Worm (Caenorhabditis elegans) whole organism, mixed stage, embryonic: ENCODE data around the gene K02E10.6.

Source experiments
- bed-3 ChIP-seq: fragments of 200-800 bp; sonication (Bioruptor generic); optimal IDR thresholded peaks from 3 replicates; lab custom pipeline; 2018; ENCODE audit warnings: mild to moderate bottlenecking, missing genetic modification characterization, moderate library complexity, missing compliant biosample characterization
- blmp-1 ChIP-seq: fragments of 150-350 bp; optimal IDR thresholded peaks from 2 replicates; lab custom pipeline; 2014; ENCODE audit warnings: missing biosample characterization, missing genetic modification characterization
- ceh-39 ChIP-seq: fragments of 150-350 bp; optimal IDR thresholded peaks from 2 replicates; lab custom pipeline; 2014; ENCODE audit warnings: missing biosample characterization, missing genetic modification characterization
- ceh-43 ChIP-seq: fragments of 200-800 bp; sonication (Bioruptor generic); optimal IDR thresholded peaks from 2 replicates; lab custom pipeline; 2018; ENCODE audit warnings: mild to moderate bottlenecking, missing genetic modification characterization, moderate library complexity, missing compliant biosample characterization
- ces-1 ChIP-seq: fragments of 150-350 bp; optimal IDR thresholded peaks from 2 replicates; lab custom pipeline; 2014; ENCODE audit warnings: missing biosample characterization, missing genetic modification reagents, missing genetic modification characterization
- cnd-1 ChIP-seq: fragments of 200-800 bp; sonication (Bioruptor generic); optimal IDR thresholded peaks from 2 replicates; lab custom pipeline; 2018; ENCODE audit warnings: mild to moderate bottlenecking, missing genetic modification characterization, missing compliant biosample characterization
- drap-1 ChIP-seq: fragments of 200-800 bp; sonication (Bioruptor generic); optimal IDR thresholded peaks from 3 replicates; lab custom pipeline; 2018; ENCODE audit warnings: mild to moderate bottlenecking, missing genetic modification characterization, missing compliant biosample characterization
- elt-1 ChIP-seq: sonication (generic microtip); optimal IDR thresholded peaks from 2 replicates; lab custom pipeline; 2017; ENCODE audit warnings: missing genetic modification characterization, mild to moderate bottlenecking, missing compliant biosample characterization, antibody characterized with exemption, moderate library complexity, borderline replicate concordance; ENCODE audit not compliant: insufficient read depth
- elt-3 ChIP-seq: fragments of 150-350 bp; optimal IDR thresholded peaks from 2 replicates; lab custom pipeline; 2014; ENCODE audit warnings: missing biosample characterization, missing genetic modification characterization
- ham-2 ChIP-seq: fragments of 200-800 bp; sonication (Bioruptor generic); optimal IDR thresholded peaks from 2 replicates; lab custom pipeline; 2018; ENCODE audit warnings: mild to moderate bottlenecking, missing genetic modification characterization, missing compliant biosample characterization
- hlh-1 ChIP-seq: fragments of 150-350 bp; optimal IDR thresholded peaks from 2 replicates; lab custom pipeline; 2014; ENCODE audit warnings: missing biosample characterization, missing genetic modification reagents, missing genetic modification characterization
- lin-13 ChIP-seq: fragments of 150-350 bp; optimal IDR thresholded peaks from 2 replicates; lab custom pipeline; 2014; ENCODE audit warnings: missing biosample characterization, missing genetic modification characterization
- lin-32 ChIP-seq: fragments of 200-800 bp; sonication (Bioruptor generic); optimal IDR thresholded peaks from 2 replicates; lab custom pipeline; 2018; ENCODE audit warnings: mild to moderate bottlenecking, missing genetic modification characterization, missing compliant biosample characterization
- lsy-2 ChIP-seq: fragments of 150-350 bp; optimal IDR thresholded peaks from 2 replicates; lab custom pipeline; 2014; ENCODE audit warnings: missing biosample characterization, missing genetic modification characterization
- mab-5 ChIP-seq: fragments of 150-350 bp; optimal IDR thresholded peaks from 2 replicates; lab custom pipeline; 2014; ENCODE audit warnings: missing biosample characterization, missing genetic modification characterization
- mep-1 ChIP-seq: fragments of 150-350 bp; optimal IDR thresholded peaks from 2 replicates; lab custom pipeline; 2017; ENCODE audit warnings: missing biosample characterization, missing genetic modification reagents, missing genetic modification characterization, inconsistent platforms
- mls-2 ChIP-seq: sonication (generic microtip); optimal IDR thresholded peaks from 2 replicates; lab custom pipeline; 2016; ENCODE audit warnings: mild to moderate bottlenecking, missing genetic modification characterization, moderate library complexity, missing compliant biosample characterization
- nhr-12 ChIP-seq: fragments of 150-350 bp; optimal IDR thresholded peaks from 2 replicates; lab custom pipeline; 2014; ENCODE audit warnings: missing biosample characterization, missing genetic modification characterization
- nhr-2 ChIP-seq: fragments of 150-350 bp; optimal IDR thresholded peaks from 2 replicates; lab custom pipeline; 2014; ENCODE audit warnings: missing biosample characterization, missing genetic modification characterization
- nhr-28 ChIP-seq: fragments of 150-350 bp; optimal IDR thresholded peaks from 2 replicates; lab custom pipeline; 2014; ENCODE audit warnings: missing biosample characterization, missing genetic modification characterization
- nhr-76 ChIP-seq: sonication (generic microtip); optimal IDR thresholded peaks from 2 replicates; lab custom pipeline; 2017; ENCODE audit warnings: missing biosample characterization, missing genetic modification characterization
- pha-4 ChIP-seq: fragments of 150-350 bp; optimal IDR thresholded peaks from 2 replicates; lab custom pipeline; 2018; ENCODE audit warnings: missing biosample characterization, missing genetic modification reagents, missing genetic modification characterization
- snpc-4 ChIP-seq: fragments of 150-350 bp; optimal IDR thresholded peaks from 2 replicates; lab custom pipeline; 2014; ENCODE audit warnings: missing biosample characterization, missing genetic modification characterization
- sptf-1 ChIP-seq: sonication (generic microtip); optimal IDR thresholded peaks from 2 replicates; lab custom pipeline; 2017; ENCODE audit warnings: mild to moderate bottlenecking, missing genetic modification characterization, moderate library complexity, missing compliant biosample characterization
- tbx-8 ChIP-seq: fragments of 200-800 bp; sonication (Bioruptor generic); optimal IDR thresholded peaks from 2 replicates; lab custom pipeline; 2018; ENCODE audit warnings: mild to moderate bottlenecking, missing genetic modification characterization, moderate library complexity, missing compliant biosample characterization
- unc-120 ChIP-seq: sonication (generic microtip); optimal IDR thresholded peaks from 2 replicates; lab custom pipeline; 2017; ENCODE audit warnings: missing genetic modification characterization, missing compliant biosample characterization; ENCODE audit not compliant: poor library complexity, severe bottlenecking
- unc-62 ChIP-seq: fragments of 150-350 bp; optimal IDR thresholded peaks from 2 replicates; lab custom pipeline; 2014; ENCODE audit warnings: missing biosample characterization, missing genetic modification reagents, missing genetic modification characterization
- zip-8 ChIP-seq: fragments of 150-350 bp; optimal IDR thresholded peaks from 2 replicates; lab custom pipeline; 2014; ENCODE audit warnings: missing biosample characterization, missing genetic modification characterization
- ztf-11 ChIP-seq: fragments of 150-350 bp; optimal IDR thresholded peaks from 2 replicates; lab custom pipeline; 2014; ENCODE audit warnings: missing biosample characterization, missing genetic modification characterization

Gene K02E10.6

DNA sequence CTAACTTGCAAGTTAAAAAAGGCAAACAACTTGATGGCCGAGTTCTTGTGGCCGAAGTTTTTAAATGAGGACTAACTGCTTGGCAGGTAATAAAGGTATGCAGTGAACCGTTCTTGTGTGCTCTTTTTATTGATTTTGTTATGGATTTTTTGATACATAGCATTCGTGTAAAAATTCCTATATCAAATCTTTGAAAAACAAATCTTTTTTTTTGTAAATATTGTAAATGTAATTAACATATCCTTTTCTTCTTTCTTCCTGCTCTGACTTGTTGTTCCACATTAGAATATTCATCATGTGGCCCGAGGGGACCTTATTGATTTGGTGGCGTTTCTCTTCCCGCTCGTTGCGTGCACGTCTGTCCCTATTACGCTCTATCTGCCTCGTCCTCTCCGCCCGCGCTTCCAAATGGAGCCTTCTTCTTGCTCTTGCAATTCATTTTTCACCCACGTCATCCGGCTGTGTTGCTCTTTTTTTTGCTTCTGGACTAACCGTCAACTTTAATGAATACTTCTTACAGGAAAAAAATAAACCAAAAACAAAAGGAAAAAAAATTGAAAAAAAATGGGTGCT lies 6.0 kb upstream of the K02E10.6 start, which contains the start of gene hid-1:
Gene hid-1 (plus strand): TSS at position 523 of the 573 bp plus-strand sequence.
- TF ChIP-seq ces-1 (GFP tag; lab: Kevin White, UChicago) (peak; percentile 74), nhr-12 (tag; lab: Kevin White, UChicago) (no peak)

DNA sequence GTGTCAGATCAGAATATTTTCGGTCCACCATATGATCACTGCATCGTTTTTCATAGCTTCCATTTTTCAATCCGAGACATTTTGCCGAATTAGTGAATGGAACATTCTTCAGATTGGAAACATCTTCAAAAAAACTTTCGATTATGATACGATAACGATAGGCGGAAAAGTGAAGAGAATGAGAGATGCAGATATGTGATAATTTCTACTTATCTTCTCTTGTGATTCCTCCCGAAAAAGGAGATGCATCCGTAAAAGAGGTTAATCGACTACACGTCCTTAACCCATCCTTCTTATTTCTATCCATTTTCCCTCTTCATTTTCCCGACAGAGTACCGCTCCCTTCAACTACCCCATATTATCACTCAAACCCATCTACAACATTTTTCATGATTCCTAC lies 508 bp upstream of the K02E10.6 start, which contains the start of gene K02E10.4:
Gene K02E10.4 (plus strand): TSS at position 186 of the 400 bp plus-strand sequence.
- TF ChIP-seq elt-1 (tag; lab: Kevin White, UChicago) (peak; percentile 53), mep-1 (tag; lab: Kevin White, UChicago) (no peak)

- TF ChIP-seq lin-13 = no peak
- no peak for TF ChIP-seq nhr-28 (tag; lab: Kevin White, UChicago)
- no peak for TF ChIP-seq mep-1 (tag; lab: Kevin White, UChicago)
- TF ChIP-seq mab-5 (tag; lab: Kevin White, UChicago) = no peak
- TF ChIP-seq ztf-11 (tag; lab: Kevin White, UChicago) = no peak
- no peak for TF ChIP-seq ceh-39 (tag; lab: Kevin White, UChicago)
- TF ChIP-seq bed-3 (GFP tag; lab: Kevin White, UChicago) = no peak
These were observed 3.7 kb downstream of the K02E10.6 start, which contains the start of gene K02E10.5 for ce11 chrX:2478823-2479222. Gene K02E10.5, minus strand, starts transcription at chrX:2478923.

DNA sequence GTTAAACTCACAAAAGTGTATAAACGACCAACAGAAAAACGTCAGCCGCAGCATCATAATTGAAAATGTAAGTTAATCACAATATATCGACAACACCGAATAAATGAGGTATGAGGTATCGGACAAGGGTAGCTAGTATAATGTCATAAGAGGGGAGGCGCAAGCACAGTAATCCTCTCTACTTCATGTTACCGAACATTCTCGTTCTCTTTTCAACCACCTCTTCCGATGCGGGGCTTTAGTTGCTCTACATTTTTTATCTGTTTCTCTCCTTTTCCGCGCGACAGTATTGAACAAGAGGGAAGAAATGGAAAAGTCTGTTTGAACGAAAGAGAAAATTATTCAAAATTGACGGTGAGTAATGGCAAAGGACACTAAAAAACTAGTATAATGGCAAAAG lies 6.7 kb downstream of the K02E10.6 start, which contains the start of gene R04B3.3:
Gene R04B3.3 (minus strand): TSS at position 101 of the 400 bp plus-strand sequence.
- TF ChIP-seq zip-8 (tag; lab: Kevin White, UChicago) = no peak
- no peak for TF ChIP-seq mep-1 (tag; lab: Kevin White, UChicago)
- TF ChIP-seq sptf-1 = no peak
- no peak for TF ChIP-seq nhr-12 (tag; lab: Kevin White, UChicago)
- no peak for TF ChIP-seq nhr-76 (tag; lab: Kevin White, UChicago)
- no peak for TF ChIP-seq snpc-4
- no peak for TF ChIP-seq elt-3 (tag; lab: Kevin White, UChicago)
- TF ChIP-seq hlh-1 = no peak
- no peak for TF ChIP-seq nhr-2 (tag; lab: Kevin White, UChicago)
- TF ChIP-seq drap-1 (GFP tag; lab: Kevin White, UChicago) = no peak

ce11 chrX:2473618-2474017 lies 9.0 kb downstream of the K02E10.6 start, which contains the start of gene R04B3.2:
Gene R04B3.2, minus strand, starts transcription at chrX:2473718.
- TF ChIP-seq blmp-1 (tag; lab: Kevin White, UChicago) (no peak), pha-4 (tag; lab: Kevin White, UChicago) (no peak), lin-32 (GFP tag; lab: Kevin White, UChicago) (peak; percentile 51)
- TF ChIP-seq, all 35 proteins: peak for 1

- TF ChIP-seq mls-2 (no peak), tbx-8 (GFP tag; lab: Kevin White, UChicago) (no peak), elt-3 (tag; lab: Kevin White, UChicago) (no peak), hlh-1 (no peak), snpc-4 (no peak), unc-62 (no peak), nhr-2 (tag; lab: Kevin White, UChicago) (no peak), blmp-1 (tag; lab: Kevin White, UChicago) (no peak)
- TF ChIP-seq, all 35 proteins: peak for 0
These were observed 11.3 kb downstream of the K02E10.6 start, which contains the start of gene R04B3.1 for ce11 chrX:2471303-2471702. Gene R04B3.1, minus strand, starts transcription at chrX:2471403.

DNA sequence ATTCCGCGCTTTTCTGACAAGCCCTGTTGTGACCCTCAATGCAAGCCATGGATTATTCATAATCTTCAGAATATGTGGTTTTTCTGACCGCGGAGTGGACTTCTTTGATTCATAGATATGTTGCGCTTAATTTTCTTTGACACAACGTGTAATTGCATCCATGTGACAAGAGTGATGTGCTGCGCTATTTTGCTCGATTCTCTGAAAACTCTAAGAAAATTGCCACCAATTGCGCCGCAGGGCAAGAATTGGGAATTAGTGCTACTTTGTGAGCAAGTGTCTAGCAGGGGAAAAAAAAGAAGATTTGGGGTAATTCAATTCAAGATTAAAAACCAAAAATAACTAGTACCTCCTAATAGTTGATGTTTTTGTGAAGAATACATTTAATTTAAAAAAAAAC lies 18.5 kb downstream of the K02E10.6 start:
- TF ChIP-seq lsy-2 (tag; lab: Kevin White, UChicago) (no peak), ztf-11 (tag; lab: Kevin White, UChicago) (no peak), ceh-43 (GFP tag; lab: Kevin White, UChicago) (no peak), cnd-1 (no peak), unc-120 (no peak), pha-4 (tag; lab: Kevin White, UChicago) (no peak), tbx-8 (GFP tag; lab: Kevin White, UChicago) (no peak), drap-1 (GFP tag; lab: Kevin White, UChicago) (no peak), unc-62 (no peak), ham-2 (no peak), elt-1 (tag; lab: Kevin White, UChicago) (no peak), nhr-12 (tag; lab: Kevin White, UChicago) (no peak), mls-2 (no peak), sptf-1 (no peak), lin-13 (no peak)
